Fruit fly (Drosophila melanogaster) whole organism, embryonic: ENCODE data around the gene CG13117.

Source experiments
- Ada2b ChIP-seq: fragments of 200-800 bp; sonication (Bioruptor generic); IDR thresholded peaks from 2 replicates; pipeline ENCODE4 v1.3.6; 2022; ENCODE audit warnings: missing biosample characterization, missing genetic modification characterization
- Antp ChIP-seq: fragments of 200-800 bp; sonication (Bioruptor generic); optimal IDR thresholded peaks from 3 replicates; lab custom pipeline; 2016; ENCODE audit warnings: missing biosample characterization, missing genetic modification characterization
- Asciz ChIP-seq: fragments of 200-800 bp; sonication (Bioruptor generic); optimal IDR thresholded peaks from 2 replicates; lab custom pipeline; 2017; ENCODE audit warnings: missing biosample characterization, mild to moderate bottlenecking, missing genetic modification characterization, missing genetic modification reagents
- CG10147 ChIP-seq: fragments of 200-800 bp; sonication (Bioruptor generic); optimal IDR thresholded peaks from 2 replicates; lab custom pipeline; 2019; ENCODE audit warnings: missing biosample characterization, mild to moderate bottlenecking, missing genetic modification characterization, moderate library complexity
- CG10267 ChIP-seq: fragments of 200-800 bp; sonication (Bioruptor generic); optimal IDR thresholded peaks from 2 replicates; lab custom pipeline; 2018; ENCODE audit warnings: missing biosample characterization, mild to moderate bottlenecking, missing genetic modification characterization, moderate library complexity
- CG10431 ChIP-seq: fragments of 200-800 bp; sonication (Bioruptor generic); optimal IDR thresholded peaks from 3 replicates; lab custom pipeline; 2018; ENCODE audit warnings: missing biosample characterization, mild to moderate bottlenecking, missing genetic modification characterization
- CG11504 ChIP-seq: fragments of 200-800 bp; sonication (Bioruptor generic); optimal IDR thresholded peaks from 3 replicates; lab custom pipeline; 2019; ENCODE audit warnings: missing biosample characterization, mild to moderate bottlenecking, missing genetic modification characterization, moderate library complexity
- CG11695 ChIP-seq: fragments of 200-800 bp; sonication (Bioruptor generic); IDR thresholded peaks from 3 replicates; pipeline ENCODE4 v1.3.6; 2022; ENCODE audit warnings: missing biosample characterization, missing genetic modification characterization
- CG12659 ChIP-seq: fragments of 200-800 bp; sonication (Bioruptor generic); optimal IDR thresholded peaks from 3 replicates; lab custom pipeline; 2017; ENCODE audit warnings: mild to moderate bottlenecking, missing biosample characterization, missing genetic modification reagents, missing genetic modification characterization
- CG12769 ChIP-seq: fragments of 200-800 bp; sonication (Bioruptor generic); optimal IDR thresholded peaks from 2 replicates; lab custom pipeline; 2019; ENCODE audit warnings: missing biosample characterization, mild to moderate bottlenecking, missing genetic modification characterization, moderate library complexity
- CG13287 ChIP-seq: fragments of 200-800 bp; sonication (Bioruptor generic); IDR thresholded peaks from 2 replicates; pipeline ENCODE4 v1.3.6; 2022; ENCODE audit warnings: missing biosample characterization, missing genetic modification characterization; ENCODE audit not compliant: partially characterized antibody
- CG14667 ChIP-seq: fragments of 200-800 bp; sonication (Bioruptor generic); IDR thresholded peaks from 2 replicates; pipeline ENCODE4 v1.3.6; 2022; ENCODE audit warnings: missing biosample characterization, missing genetic modification characterization
- CG14710 ChIP-seq: fragments of 200-800 bp; sonication (Bioruptor generic); optimal IDR thresholded peaks from 3 replicates; lab custom pipeline; 2019; ENCODE audit warnings: missing biosample characterization, mild to moderate bottlenecking, missing genetic modification characterization, moderate library complexity
- CG17328 ChIP-seq: fragments of 200-800 bp; sonication (Bioruptor generic); IDR thresholded peaks from 2 replicates; pipeline ENCODE4 v1.3.6; 2022; ENCODE audit warnings: missing biosample characterization, missing genetic modification characterization
- CG17361 ChIP-seq: fragments of 200-800 bp; sonication (Bioruptor generic); IDR thresholded peaks from 3 replicates; pipeline ENCODE4 v1.3.6; 2022; ENCODE audit warnings: missing biosample characterization, missing genetic modification characterization
- CG5180 ChIP-seq: fragments of 200-800 bp; sonication (Bioruptor generic); optimal IDR thresholded peaks from 3 replicates; lab custom pipeline; 2017; ENCODE audit warnings: missing biosample characterization, missing genetic modification characterization, mild to moderate bottlenecking, moderate library complexity, missing genetic modification reagents
- CG7372 ChIP-seq: fragments of 200-800 bp; sonication (Bioruptor generic); IDR thresholded peaks from 2 replicates; pipeline ENCODE4 v1.3.6; 2022; ENCODE audit warnings: missing biosample characterization, missing genetic modification characterization
- CG7786 ChIP-seq: fragments of 200-800 bp; sonication (Bioruptor generic); optimal IDR thresholded peaks from 2 replicates; lab custom pipeline; 2016; ENCODE audit warnings: missing biosample characterization, missing genetic modification characterization
- CG8765 ChIP-seq: fragments of 200-800 bp; sonication (Bioruptor generic); IDR thresholded peaks from 2 replicates; pipeline ENCODE4 v1.3.6; 2022; ENCODE audit warnings: missing biosample characterization, missing genetic modification characterization
- Chrac-16 ChIP-seq: fragments of 200-800 bp; sonication (Bioruptor generic); optimal IDR thresholded peaks from 3 replicates; lab custom pipeline; 2016; ENCODE audit warnings: missing biosample characterization, missing genetic modification characterization
- Dip2 ChIP-seq: fragments of 200-800 bp; sonication (Bioruptor generic); IDR thresholded peaks from 2 replicates; pipeline ENCODE4 v1.3.6; 2022; ENCODE audit warnings: missing biosample characterization, missing genetic modification characterization
- Dll ChIP-seq: fragments of 200-800 bp; sonication (Bioruptor generic); IDR thresholded peaks from 4 replicates; pipeline ENCODE4 v1.3.6; 2022; ENCODE audit warnings: missing biosample characterization, missing genetic modification characterization; ENCODE audit not compliant: partially characterized antibody
- Dp ChIP-seq: fragments of 200-800 bp; sonication (Bioruptor generic); optimal IDR thresholded peaks from 2 replicates; lab custom pipeline; 2018; ENCODE audit warnings: missing biosample characterization, mild to moderate bottlenecking, missing genetic modification characterization, moderate library complexity
- Dref ChIP-seq: fragments of 200-800 bp; sonication (Bioruptor generic); IDR thresholded peaks from 2 replicates; pipeline ENCODE4 v1.3.6; 2022; ENCODE audit warnings: missing biosample characterization, missing genetic modification characterization
- Fer2 ChIP-seq: fragments of 200-800 bp; sonication (Bioruptor generic); optimal IDR thresholded peaks from 2 replicates; lab custom pipeline; 2018; ENCODE audit warnings: missing biosample characterization, mild to moderate bottlenecking, missing genetic modification characterization, moderate library complexity
- H15 ChIP-seq: fragments of 200-800 bp; sonication (Bioruptor generic); IDR thresholded peaks from 3 replicates; pipeline ENCODE4 v1.3.6; 2022; ENCODE audit warnings: missing biosample characterization, missing genetic modification characterization
- HmgZ ChIP-seq: fragments of 200-800 bp; sonication (Bioruptor generic); optimal IDR thresholded peaks from 2 replicates; lab custom pipeline; 2018; ENCODE audit warnings: missing biosample characterization, mild to moderate bottlenecking, missing genetic modification characterization
- NK7.1 ChIP-seq: fragments of 200-800 bp; sonication (Bioruptor generic); optimal IDR thresholded peaks from 3 replicates; lab custom pipeline; 2016; ENCODE audit warnings: missing biosample characterization, missing genetic modification characterization
- Sin3A ChIP-seq: fragments of >200 bp; optimal IDR thresholded peaks from 2 replicates; lab custom pipeline; 2018
- Sry-β ChIP-seq: fragments of 200-800 bp; sonication (Bioruptor generic); optimal IDR thresholded peaks from 2 replicates; lab custom pipeline; 2018; ENCODE audit warnings: missing biosample characterization, mild to moderate bottlenecking, missing genetic modification characterization, moderate library complexity
- Trl ChIP-seq, 3 experiments: fragments of >200 bp in 2 of 3; fragments of 200-800 bp in 1 of 3; sonication (Bioruptor generic) in 1 of 3; optimal IDR thresholded peaks; 2 replicates in 1 of 3; 3 replicates in 2 of 3; lab custom pipeline; 2016 to 2017; ENCODE audit warnings: missing biosample characterization in 1 of 3, missing genetic modification characterization in 1 of 3
- al ChIP-seq: fragments of 200-800 bp; sonication (Bioruptor generic); IDR thresholded peaks from 2 replicates; pipeline ENCODE4 v1.3.6; 2022; ENCODE audit warnings: missing biosample characterization, missing genetic modification characterization
- bab2 ChIP-seq: fragments of 200-800 bp; sonication (Bioruptor generic); optimal IDR thresholded peaks from 2 replicates; lab custom pipeline; 2016; ENCODE audit warnings: missing biosample characterization, missing genetic modification characterization
- bcd ChIP-seq: fragments of 200-800 bp; sonication (Bioruptor generic); optimal IDR thresholded peaks from 2 replicates; lab custom pipeline; 2017; ENCODE audit warnings: missing biosample characterization, mild to moderate bottlenecking, missing genetic modification characterization
- bigmax ChIP-seq: fragments of 200-800 bp; sonication (Bioruptor generic); optimal IDR thresholded peaks from 2 replicates; lab custom pipeline; 2018; ENCODE audit warnings: missing biosample characterization, mild to moderate bottlenecking, missing genetic modification characterization
- cas ChIP-seq: fragments of 200-800 bp; sonication (Bioruptor generic); IDR thresholded peaks from 2 replicates; pipeline ENCODE4 v1.3.6; 2022; ENCODE audit warnings: missing biosample characterization, missing genetic modification characterization
- cato ChIP-seq: fragments of 200-800 bp; sonication (Bioruptor generic); optimal IDR thresholded peaks from 2 replicates; lab custom pipeline; 2016; ENCODE audit warnings: missing biosample characterization, missing genetic modification characterization, borderline replicate concordance
- corto ChIP-seq: fragments of 200-800 bp; sonication (Bioruptor generic); optimal IDR thresholded peaks from 2 replicates; lab custom pipeline; 2016; ENCODE audit warnings: missing biosample characterization, mild to moderate bottlenecking, missing genetic modification characterization, moderate library complexity
- cwo ChIP-seq: fragments of 200-800 bp; sonication (Bioruptor generic); optimal IDR thresholded peaks from 3 replicates; lab custom pipeline; 2017; ENCODE audit warnings: missing biosample characterization, missing genetic modification characterization, mild to moderate bottlenecking, moderate library complexity, missing genetic modification reagents
- dimm ChIP-seq: fragments of 200-800 bp; sonication (Bioruptor generic); IDR thresholded peaks from 2 replicates; pipeline ENCODE4 v1.3.6; 2022; ENCODE audit warnings: missing biosample characterization, missing genetic modification characterization
- ftz-f1 ChIP-seq: fragments of 200-800 bp; sonication (Bioruptor generic); optimal IDR thresholded peaks from 2 replicates; lab custom pipeline; 2016; ENCODE audit warnings: missing biosample characterization, missing genetic modification characterization
- hbn ChIP-seq: fragments of 200-800 bp; sonication (Bioruptor generic); IDR thresholded peaks from 2 replicates; pipeline ENCODE4 v1.3.6; 2022; ENCODE audit warnings: missing biosample characterization, missing genetic modification characterization; ENCODE audit not compliant: partially characterized antibody
- luna ChIP-seq: fragments of 200-800 bp; sonication (Bioruptor generic); optimal IDR thresholded peaks from 2 replicates; lab custom pipeline; 2016; ENCODE audit warnings: missing biosample characterization, missing genetic modification characterization
- pnt ChIP-seq: fragments of 200-800 bp; sonication (Bioruptor generic); optimal IDR thresholded peaks from 3 replicates; lab custom pipeline; 2016; ENCODE audit warnings: missing biosample characterization, missing genetic modification characterization
- rib ChIP-seq: fragments of 200-800 bp; sonication (Bioruptor generic); IDR thresholded peaks from 2 replicates; pipeline ENCODE4 v1.3.6; 2022; ENCODE audit warnings: missing biosample characterization, missing genetic modification characterization
- row ChIP-seq: fragments of 200-800 bp; sonication (Bioruptor generic); IDR thresholded peaks from 3 replicates; pipeline ENCODE4 v1.3.6; 2022; ENCODE audit warnings: missing biosample characterization, missing genetic modification characterization
- salm ChIP-seq: fragments of 200-800 bp; sonication (Bioruptor generic); optimal IDR thresholded peaks from 2 replicates; lab custom pipeline; 2018; ENCODE audit warnings: missing biosample characterization, mild to moderate bottlenecking, missing genetic modification characterization
- tna ChIP-seq: fragments of 200-800 bp; sonication (Bioruptor generic); IDR thresholded peaks from 2 replicates; pipeline ENCODE4 v1.3.6; 2022; ENCODE audit warnings: missing biosample characterization, missing genetic modification characterization; ENCODE audit not compliant: partially characterized antibody
- twi ChIP-seq: fragments of 200-800 bp; optimal IDR thresholded peaks from 2 replicates; lab custom pipeline; 2019; ENCODE audit warnings: missing biosample characterization, mild to moderate bottlenecking, missing genetic modification characterization, moderate library complexity
- zf30C ChIP-seq: fragments of 200-800 bp; sonication (Bioruptor generic); optimal IDR thresholded peaks from 3 replicates; lab custom pipeline; 2018; ENCODE audit warnings: missing biosample characterization, mild to moderate bottlenecking, missing genetic modification characterization

The CG13117 gene

dm6 chr2L:9774980-9775628 is 38.7 kb downstream of the CG13117 start, which contains the start of the genes ppk11 and ppk16 (continued):
- no peak for TF ChIP-seq Ada2b (GFP tag; lab: Robert Waterston, UW)
- TF ChIP-seq dimm, result no peak
- TF ChIP-seq pnt (GFP tag; lab: Kevin White, UChicago), result peak; percentile 15
- TF ChIP-seq CG17361 (GFP tag; lab: Robert Waterston, UW), result no peak
- TF ChIP-seq Sry-β, result no peak
- TF ChIP-seq cato (GFP tag; lab: Kevin White, UChicago), result no peak
- TF ChIP-seq luna (GFP tag; lab: Kevin White, UChicago), result no peak
- TF ChIP-seq H15 (GFP tag; lab: Robert Waterston, UW), result no peak
- TF ChIP-seq bab2 (GFP tag; lab: Kevin White, UChicago), result peak; percentile 63
- TF ChIP-seq hbn (GFP tag; lab: Robert Waterston, UW), result no peak
- TF ChIP-seq row, result no peak
- peak; percentile 55 for TF ChIP-seq Asciz (GFP tag; lab: Kevin White, UChicago)
- no peak for TF ChIP-seq Dll (GFP tag; lab: Robert Waterston, UW)
- no peak for TF ChIP-seq CG11504
- TF ChIP-seq twi (tag; lab: Kevin White, UChicago), result no peak
- no peak for TF ChIP-seq CG11695 (GFP tag; lab: Robert Waterston, UW)
- no peak for TF ChIP-seq CG7786 (GFP tag; lab: Kevin White, UChicago)
- no peak for TF ChIP-seq HmgZ (tag; lab: Kevin White, UChicago)
- no peak for TF ChIP-seq zf30C (GFP tag; lab: Kevin White, UChicago)
- no peak for TF ChIP-seq CG14667
- TF ChIP-seq Sin3A (lab: Kevin White, UChicago), result no peak
- no peak for TF ChIP-seq Antp (GFP tag; lab: Kevin White, UChicago)
- peak; percentile 32 for TF ChIP-seq NK7.1 (GFP tag; lab: Kevin White, UChicago)
- no peak for TF ChIP-seq CG12769 (tag; lab: Kevin White, UChicago)
- no peak for TF ChIP-seq tna
- peak; percentile 10 for TF ChIP-seq bcd (GFP tag; lab: Kevin White, UChicago)
- no peak for TF ChIP-seq CG10267 (tag; lab: Kevin White, UChicago)
- TF ChIP-seq CG5180 (GFP tag; lab: Kevin White, UChicago), result no peak
- TF ChIP-seq CG12659 (GFP tag; lab: Kevin White, UChicago), result peak; percentile 1
- no peak for TF ChIP-seq Dp (GFP tag; lab: Kevin White, UChicago)
- TF ChIP-seq cas, result no peak
- TF ChIP-seq Dip2 (GFP tag; lab: Robert Waterston, UW), result no peak
- no peak for TF ChIP-seq CG17328 (GFP tag; lab: Robert Waterston, UW)
- TF ChIP-seq corto (GFP tag; lab: Kevin White, UChicago), result no peak
- no peak for TF ChIP-seq CG14710 (tag; lab: Kevin White, UChicago)
- TF ChIP-seq Chrac-16 (GFP tag; lab: Kevin White, UChicago), result no peak
- no peak for TF ChIP-seq rib (GFP tag; lab: Robert Waterston, UW)
- TF ChIP-seq CG8765 (GFP tag; lab: Robert Waterston, UW), result no peak
- TF ChIP-seq Dref (GFP tag; lab: Robert Waterston, UW), result no peak
- TF ChIP-seq CG13287, result no peak
- no peak for TF ChIP-seq Fer2 (tag; lab: Kevin White, UChicago)
- TF ChIP-seq cwo (GFP tag; lab: Kevin White, UChicago), result no peak
- TF ChIP-seq ftz-f1 (GFP tag; lab: Kevin White, UChicago), result no peak
- TF ChIP-seq salm (tag; lab: Kevin White, UChicago), result no peak
- TF ChIP-seq Trl (optimal IDR thresholded peaks at IDR 0.05; lab: Kevin White, UChicago), result no peak
- TF ChIP-seq Trl (GFP tag; optimal IDR thresholded peaks at IDR 0.05; lab: Kevin White, UChicago), result peak; percentile 12
- TF ChIP-seq CG7372, result no peak
- no peak for TF ChIP-seq CG10147 (GFP tag; lab: Kevin White, UChicago)
- TF ChIP-seq bigmax, result no peak
- no peak for TF ChIP-seq CG10431 (GFP tag; lab: Kevin White, UChicago)
- TF ChIP-seq al, result 0 out of 2 replicates have a peak, but pooled peaks have one; percentile 11
